Fruit fly (Drosophila melanogaster): Measurements from ENCODE around the gene CG10431.

DNA sequence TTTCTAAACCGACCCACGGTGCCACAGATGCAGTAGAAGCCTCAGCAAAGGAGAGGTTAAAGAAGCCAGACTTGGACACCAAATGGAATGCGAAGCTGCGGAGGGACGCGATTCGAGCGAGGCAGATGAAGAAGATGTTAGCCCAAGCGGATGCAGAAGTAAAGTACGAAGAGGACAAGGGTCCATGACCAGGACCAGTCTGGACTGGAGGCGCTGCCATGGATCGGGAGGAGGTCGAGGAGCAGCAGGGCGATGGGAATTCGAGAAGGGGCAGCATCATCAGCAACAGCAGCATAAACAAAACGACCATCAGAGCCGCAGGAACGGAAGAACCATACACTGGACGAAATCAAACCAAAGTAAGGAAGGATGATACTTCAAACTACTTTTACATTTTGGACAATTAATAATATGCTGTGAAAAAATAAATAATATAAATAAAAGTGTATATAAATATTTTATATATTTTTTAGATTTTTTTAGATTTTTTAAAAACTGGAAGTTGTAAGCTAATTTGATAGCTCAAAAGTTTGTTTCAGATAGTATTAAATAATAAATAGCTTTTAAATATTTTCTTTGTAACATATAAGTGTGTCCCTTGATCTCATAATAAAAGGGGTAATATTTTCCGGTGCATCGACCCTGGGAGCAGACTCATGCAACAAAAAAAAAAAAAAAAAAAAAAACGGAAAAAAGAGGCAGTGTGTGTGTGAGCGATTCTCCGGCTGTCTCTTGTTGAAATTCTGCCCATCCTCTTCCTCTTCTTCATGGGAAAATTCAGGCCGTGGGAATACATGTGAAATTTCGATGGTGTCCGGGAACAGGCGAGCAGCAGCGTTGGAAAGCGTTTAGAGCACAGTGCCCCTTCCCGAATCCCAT lies 27.6 kb upstream of the CG10431 start:
- TF ChIP-seq CG33017 (tag; optimal IDR thresholded peaks at IDR 0.05) (no peak), CG1620 (GFP tag; optimal IDR thresholded peaks at IDR 0.05) (no peak), pad (GFP tag; optimal IDR thresholded peaks at IDR 0.05) (no peak), CG5204 (GFP tag; optimal IDR thresholded peaks at IDR 0.05) (no peak), CG14711 (tag; optimal IDR thresholded peaks at IDR 0.05) (no peak)

Data from whole organism, adult.